Fruit fly (Drosophila melanogaster): ENCODE results near the gene Cpr65Ea.

- TF ChIP-seq lz (GFP tag; optimal IDR thresholded peaks at IDR 0.05) (no peak), fkh (GFP tag; optimal IDR thresholded peaks at IDR 0.05) (no peak), CG8632 (GFP tag; optimal IDR thresholded peaks at IDR 0.05) (no peak), CG6792 (GFP tag; optimal IDR thresholded peaks at IDR 0.05) (no peak), CG1621 (tag; optimal IDR thresholded peaks at IDR 0.05) (peak; percentile 50), Hr39 (GFP tag; optimal IDR thresholded peaks at IDR 0.05) (no peak), CG8119 (GFP tag; IDR thresholded peaks at IDR 0.05) (peak; percentile 36; the same call in 1 of the 3 replicates), CG3032 (tag; optimal IDR thresholded peaks at IDR 0.05) (no peak), fd85E (GFP tag; optimal IDR thresholded peaks at IDR 0.05) (no peak)
Measured at dm6 chr3L:7134818-7135217, 48.4 kb upstream of the Cpr65Ea start.

Data from whole organism, prepupa.